Worm (Caenorhabditis elegans): Measurements from ENCODE around the gene hsp-43.
A peak's percentile ranks its signal among the peaks of the same experiment; 100 is the strongest.

The hsp-43 gene

DNA sequence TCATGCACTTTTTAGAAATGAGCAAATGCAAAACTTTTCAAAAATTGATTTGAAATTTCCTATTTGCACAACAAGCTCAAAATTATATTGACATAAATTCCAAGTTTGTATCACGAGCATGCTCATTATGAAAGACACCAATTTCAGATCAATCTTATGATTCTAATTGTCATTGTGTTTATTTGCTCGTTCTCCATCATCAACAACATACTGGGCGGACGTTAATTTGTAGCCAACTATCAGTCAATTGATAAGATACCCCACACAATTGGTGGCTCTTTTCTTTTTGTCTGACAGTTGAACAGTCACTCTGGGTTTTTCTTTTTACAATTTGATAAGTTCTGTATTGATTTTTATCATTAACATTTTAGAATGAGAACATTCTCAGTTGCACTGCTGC, 36.4 kb upstream of the hsp-43 start, which contains the start of gene lro-1 (continued):
- TF ChIP-seq ceh-82 (tag; optimal IDR thresholded peaks at IDR 0.05), result no peak

DNA sequence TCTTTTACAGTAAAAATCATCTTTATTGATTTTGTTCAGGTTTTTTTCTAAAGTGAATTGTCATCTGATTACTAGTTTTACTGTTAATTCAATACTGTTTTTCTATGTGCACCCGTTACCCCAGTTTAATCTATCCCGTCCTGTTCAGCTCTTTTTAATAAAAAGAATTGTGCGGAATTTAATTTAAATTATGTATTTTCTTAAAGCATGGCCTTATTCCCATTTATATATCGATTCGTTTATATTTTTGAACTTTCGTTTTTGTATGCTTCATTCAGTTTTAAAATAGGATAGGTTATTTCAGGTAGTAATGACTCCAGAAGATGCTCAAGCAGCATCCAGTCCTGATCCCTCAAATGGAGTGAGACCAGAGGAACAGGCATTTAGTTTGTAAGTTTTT, 31.4 kb upstream of the hsp-43 start, which contains the start of gene W05H9.2:
Gene W05H9.2, plus strand, starts transcription at position 301 of the 400 bp plus-strand sequence.
- TF ChIP-seq fos-1 (tag; optimal IDR thresholded peaks at IDR 0.05), result no peak
- no peak for TF ChIP-seq elt-3 (tag; optimal IDR thresholded peaks at IDR 0.05)
- TF ChIP-seq ama-1 (optimal IDR thresholded peaks at IDR 0.05), result no peak
- no peak for TF ChIP-seq C34F6.9 (tag; optimal IDR thresholded peaks at IDR 0.05)
- no peak for TF ChIP-seq egl-27 (tag; optimal IDR thresholded peaks at IDR 0.05)
- TF ChIP-seq ztf-1 (GFP tag; conservative IDR thresholded peaks at IDR 0.05), result no peak
- TF ChIP-seq ceh-82 (tag; optimal IDR thresholded peaks at IDR 0.05), result no peak
- TF ChIP-seq ceh-16 (tag; optimal IDR thresholded peaks at IDR 0.05), result no peak
- no peak for TF ChIP-seq F13H6.1 (tag; optimal IDR thresholded peaks at IDR 0.05)
- no peak for TF ChIP-seq sem-4 (tag; optimal IDR thresholded peaks at IDR 0.05)
- TF ChIP-seq mab-5 (tag; optimal IDR thresholded peaks at IDR 0.05), result no peak
- TF ChIP-seq nhr-6 (tag; optimal IDR thresholded peaks at IDR 0.05), result no peak
- no peak for TF ChIP-seq nhr-77 (tag; optimal IDR thresholded peaks at IDR 0.05)
- no peak for TF ChIP-seq unc-55 (GFP tag; optimal IDR thresholded peaks at IDR 0.05)
- no peak for TF ChIP-seq zag-1 (tag; optimal IDR thresholded peaks at IDR 0.05)

DNA sequence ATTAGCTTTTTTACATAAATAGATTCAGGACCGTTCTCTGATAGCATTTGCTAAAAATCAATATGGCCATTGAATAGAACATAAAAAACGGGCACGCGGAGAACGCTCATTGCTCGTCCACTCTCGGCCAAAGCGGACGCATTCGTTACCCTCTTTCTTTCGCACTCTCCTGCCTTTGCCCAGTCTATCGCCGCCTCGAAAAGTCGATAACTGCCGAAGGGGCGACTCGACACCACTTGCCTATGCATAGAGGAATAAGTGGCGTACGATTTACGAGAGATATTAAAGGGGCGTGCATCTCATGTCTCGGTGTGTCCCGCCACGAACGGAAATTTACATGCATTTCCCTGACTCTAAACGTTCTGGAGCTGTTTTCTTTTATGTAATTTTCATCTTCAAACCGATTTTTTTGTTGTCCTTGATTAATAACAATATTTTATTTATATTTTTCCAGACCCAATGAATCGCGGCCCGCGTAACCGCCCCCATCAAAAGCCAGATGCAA, 27.9 kb upstream of the hsp-43 start, which contains the start of gene W05H9.4:
Gene W05H9.4, plus strand, starts transcription at position 455 of the 505 bp plus-strand sequence.
- peak; percentile 34 for TF ChIP-seq sma-9 (GFP tag; optimal IDR thresholded peaks at IDR 0.05)
- no peak for TF ChIP-seq sma-9 (tag; optimal IDR thresholded peaks at IDR 0.05)
- TF ChIP-seq lin-13 (GFP tag; optimal IDR thresholded peaks at IDR 0.05), result no peak
- TF ChIP-seq fos-1 (tag; optimal IDR thresholded peaks at IDR 0.05), result no peak
- no peak for TF ChIP-seq egl-27 (tag; optimal IDR thresholded peaks at IDR 0.05)
- TF ChIP-seq mab-5 (tag; optimal IDR thresholded peaks at IDR 0.05), result peak; percentile 23
- TF ChIP-seq nhr-129 (tag; optimal IDR thresholded peaks at IDR 0.05), result peak; percentile 17
- peak; percentile 64 for TF ChIP-seq unc-55 (GFP tag; optimal IDR thresholded peaks at IDR 0.05)
- TF ChIP-seq ZK546.5 (tag; optimal IDR thresholded peaks at IDR 0.05), result no peak
- peak; percentile 59 for TF ChIP-seq C34F6.9 (tag; optimal IDR thresholded peaks at IDR 0.05)
- TF ChIP-seq nhr-10 (tag; optimal IDR thresholded peaks at IDR 0.05), result no peak
- no peak for TF ChIP-seq ztf-1 (GFP tag; conservative IDR thresholded peaks at IDR 0.05)
- TF ChIP-seq ceh-16 (tag; optimal IDR thresholded peaks at IDR 0.05), result peak; percentile 32
- TF ChIP-seq sem-4 (tag; optimal IDR thresholded peaks at IDR 0.05), result no peak
- no peak for TF ChIP-seq nhr-237 (tag; optimal IDR thresholded peaks at IDR 0.05)
- TF ChIP-seq aly-2 (tag; optimal IDR thresholded peaks at IDR 0.05), result no peak
- no peak for TF ChIP-seq F13H6.1 (tag; optimal IDR thresholded peaks at IDR 0.05)
- no peak for TF ChIP-seq elt-3 (tag; optimal IDR thresholded peaks at IDR 0.05)
- no peak for TF ChIP-seq gmeb-1 (tag; optimal IDR thresholded peaks at IDR 0.05)
- TF ChIP-seq crh-2 (tag; optimal IDR thresholded peaks at IDR 0.05), result peak; percentile 43
- peak in 1 of 2 experiments; percentile 10 for TF ChIP-seq mdl-1 (tag; optimal IDR thresholded peaks at IDR 0.05)
- TF ChIP-seq lin-39 (tag; optimal IDR thresholded peaks at IDR 0.05), result no peak
- no peak for TF ChIP-seq unc-62 (GFP tag; optimal IDR thresholded peaks at IDR 0.05)
- peak in 1 of 2 experiments; percentile 55 for TF ChIP-seq lsy-2 (tag; optimal IDR thresholded peaks at IDR 0.05)

DNA sequence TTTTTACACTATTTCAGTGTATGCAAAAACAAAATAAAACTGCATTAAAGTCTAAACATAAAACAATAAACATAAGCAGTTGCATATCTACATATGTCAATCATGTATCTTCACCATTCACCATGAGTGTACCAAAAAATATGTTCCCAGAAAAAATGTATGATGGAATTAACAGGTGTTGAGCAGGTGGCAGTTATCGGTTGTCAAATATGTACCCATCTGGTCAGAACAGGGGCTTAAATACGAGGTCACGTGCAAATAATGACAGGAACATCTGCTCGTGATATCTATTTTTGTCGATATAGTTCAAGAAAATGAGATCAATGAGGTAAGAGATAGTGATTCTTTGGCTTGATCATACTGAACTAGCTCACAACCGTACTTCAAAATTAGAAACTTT, 23.7 kb upstream of the hsp-43 start:
- TF ChIP-seq ceh-82 (tag; optimal IDR thresholded peaks at IDR 0.05) (no peak), lsy-2 (tag; optimal IDR thresholded peaks at IDR 0.05) (peak in 1 of 2 experiments; percentile 26), nhr-129 (tag; optimal IDR thresholded peaks at IDR 0.05) (peak; percentile 10), sma-9 (GFP tag; optimal IDR thresholded peaks at IDR 0.05) (peak; percentile 18), sma-9 (tag; optimal IDR thresholded peaks at IDR 0.05) (no peak)

DNA sequence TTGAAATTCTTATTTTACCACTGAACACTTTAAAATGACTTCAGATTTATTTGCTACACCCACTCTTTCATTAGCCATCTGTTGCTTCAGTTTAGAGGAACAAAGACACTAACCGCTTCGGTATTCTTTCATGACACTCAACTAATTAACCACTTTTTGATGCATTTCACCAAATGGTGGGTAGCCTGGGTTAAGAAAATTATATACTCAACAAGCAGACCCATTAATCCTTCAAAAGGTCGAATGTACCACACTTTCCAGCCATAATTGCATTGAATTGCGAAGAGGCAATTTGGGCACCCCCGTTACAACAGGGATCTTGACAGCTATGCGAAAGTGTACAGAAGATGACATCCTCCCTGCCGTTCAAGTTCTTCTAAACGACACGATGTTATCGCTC, 23.1 kb upstream of the hsp-43 start:
- TF ChIP-seq nhr-25 (tag; optimal IDR thresholded peaks at IDR 0.05), result peak; percentile 57
- TF ChIP-seq nhr-237 (tag; optimal IDR thresholded peaks at IDR 0.05), result no peak
- peak; percentile 10 for TF ChIP-seq nhr-129 (tag; optimal IDR thresholded peaks at IDR 0.05)

DNA sequence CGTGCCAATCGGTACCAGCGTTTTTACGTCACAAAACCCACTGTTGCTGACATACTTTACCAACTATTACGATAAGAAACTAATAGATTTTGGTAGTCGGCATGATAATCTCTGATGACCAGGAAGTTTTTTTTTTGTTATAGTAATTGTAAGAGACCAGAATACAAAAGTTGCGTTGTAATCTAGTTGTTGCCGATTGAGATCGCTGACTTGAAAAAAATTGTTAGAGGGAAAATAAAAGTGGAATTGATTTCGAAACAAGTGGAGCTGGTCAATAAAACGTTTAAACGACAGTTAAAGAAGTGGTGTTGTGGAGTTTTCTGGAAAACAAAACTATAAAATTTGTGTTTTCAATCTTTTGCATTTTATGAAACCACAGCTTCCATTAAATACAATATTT, 21.6 kb upstream of the hsp-43 start:
- TF ChIP-seq mdl-1 (tag; optimal IDR thresholded peaks at IDR 0.05) (no peak), ceh-82 (tag; optimal IDR thresholded peaks at IDR 0.05) (no peak), lsy-2 (tag; optimal IDR thresholded peaks at IDR 0.05) (no peak), sma-9 (GFP tag; optimal IDR thresholded peaks at IDR 0.05) (peak; percentile 33), sma-9 (tag; optimal IDR thresholded peaks at IDR 0.05) (no peak)

All from whole organism, L2 larva.